Fruit fly (Drosophila melanogaster) whole organism, adult: ENCODE data around the gene Ogdh.

Experiments used
- CG11617 ChIP-seq: fragments of 200-800 bp; sonication (Bioruptor generic); optimal IDR thresholded peaks from 2 replicates; lab custom pipeline; 2017; ENCODE audit warnings: mild to moderate bottlenecking, missing biosample characterization, missing genetic modification reagents, missing genetic modification characterization
- CG12768 ChIP-seq: fragments of 200-800 bp; sonication (Bioruptor generic); optimal IDR thresholded peaks from 2 replicates; lab custom pipeline; 2017; ENCODE audit warnings: missing biosample characterization, missing genetic modification characterization, mild to moderate bottlenecking, moderate library complexity, missing genetic modification reagents
- CG14711 ChIP-seq: fragments of 200-800 bp; sonication (Bioruptor generic); optimal IDR thresholded peaks from 2 replicates; lab custom pipeline; 2018; ENCODE audit warnings: missing biosample characterization, mild to moderate bottlenecking, missing genetic modification characterization, moderate library complexity
- CG1620 ChIP-seq: fragments of 200-800 bp; sonication (Bioruptor generic); optimal IDR thresholded peaks from 2 replicates; lab custom pipeline; 2016; ENCODE audit warnings: missing biosample characterization, missing genetic modification characterization
- CG33017 ChIP-seq: fragments of 200-800 bp; sonication (Bioruptor generic); optimal IDR thresholded peaks from 2 replicates; lab custom pipeline; 2018; ENCODE audit warnings: missing biosample characterization, mild to moderate bottlenecking, missing genetic modification characterization, moderate library complexity
- CG5204 ChIP-seq: fragments of 200-800 bp; sonication (Bioruptor generic); optimal IDR thresholded peaks from 2 replicates; lab custom pipeline; 2016; ENCODE audit warnings: missing biosample characterization, missing genetic modification characterization
- CG7045 ChIP-seq: fragments of 200-800 bp; sonication (Bioruptor generic); optimal IDR thresholded peaks from 2 replicates; lab custom pipeline; 2017; ENCODE audit warnings: missing biosample characterization, mild to moderate bottlenecking, missing genetic modification characterization
- CG7101 ChIP-seq: fragments of 200-800 bp; sonication (Bioruptor generic); optimal IDR thresholded peaks from 2 replicates; lab custom pipeline; 2018; ENCODE audit warnings: missing biosample characterization, mild to moderate bottlenecking, missing genetic modification characterization, moderate library complexity
- Clk ChIP-seq: fragments of 200-800 bp; sonication (Bioruptor generic); optimal IDR thresholded peaks from 2 replicates; lab custom pipeline; 2017; ENCODE audit warnings: missing biosample characterization, missing genetic modification characterization
- Crg-1 ChIP-seq: fragments of 200-800 bp; sonication (Bioruptor generic); optimal IDR thresholded peaks from 2 replicates; lab custom pipeline; 2016; ENCODE audit warnings: missing biosample characterization, missing genetic modification characterization
- Hr96 ChIP-seq: fragments of 200-800 bp; sonication (Bioruptor generic); optimal IDR thresholded peaks from 2 replicates; lab custom pipeline; 2016; ENCODE audit warnings: missing biosample characterization, missing genetic modification characterization
- Mnt ChIP-seq: fragments of 200-800 bp; sonication (Bioruptor generic); optimal IDR thresholded peaks from 2 replicates; lab custom pipeline; 2016; ENCODE audit warnings: missing biosample characterization, mild to moderate bottlenecking, missing genetic modification characterization
- bab1 ChIP-seq: fragments of 200-800 bp; sonication (Bioruptor generic); optimal IDR thresholded peaks from 3 replicates; lab custom pipeline; 2019; ENCODE audit warnings: missing biosample characterization, mild to moderate bottlenecking, missing genetic modification characterization, moderate library complexity
- cic ChIP-seq: fragments of 200-800 bp; sonication (Bioruptor generic); optimal IDR thresholded peaks from 2 replicates; lab custom pipeline; 2017; ENCODE audit warnings: missing biosample characterization, mild to moderate bottlenecking, missing genetic modification characterization, moderate library complexity
- cnc ChIP-seq, 2 experiments: fragments of >200 bp; optimal IDR thresholded peaks; 2 replicates each; lab custom pipeline; 2017
- kay ChIP-seq: fragments of 200-800 bp; sonication (Bioruptor generic); peaks from one replicate; lab custom pipeline; 2016; ENCODE audit warnings: missing biosample characterization, missing genetic modification characterization, borderline replicate concordance
- ovo ChIP-seq: fragments of 200-800 bp; sonication (Bioruptor generic); optimal IDR thresholded peaks from 2 replicates; lab custom pipeline; 2016; ENCODE audit warnings: missing biosample characterization, missing genetic modification characterization
- pad ChIP-seq: fragments of 200-800 bp; sonication (Bioruptor generic); optimal IDR thresholded peaks from 3 replicates; lab custom pipeline; 2017; ENCODE audit warnings: missing biosample characterization, missing genetic modification characterization, mild to moderate bottlenecking, moderate library complexity, missing genetic modification reagents
- tj ChIP-seq: fragments of 200-800 bp; sonication (Bioruptor generic); optimal IDR thresholded peaks from 3 replicates; lab custom pipeline; 2017; ENCODE audit warnings: missing biosample characterization, mild to moderate bottlenecking, missing genetic modification characterization, moderate library complexity
- toe ChIP-seq: fragments of 200-800 bp; sonication (Bioruptor generic); optimal IDR thresholded peaks from 2 replicates; lab custom pipeline; 2016; ENCODE audit warnings: missing biosample characterization, missing genetic modification characterization

The Ogdh gene

DNA sequence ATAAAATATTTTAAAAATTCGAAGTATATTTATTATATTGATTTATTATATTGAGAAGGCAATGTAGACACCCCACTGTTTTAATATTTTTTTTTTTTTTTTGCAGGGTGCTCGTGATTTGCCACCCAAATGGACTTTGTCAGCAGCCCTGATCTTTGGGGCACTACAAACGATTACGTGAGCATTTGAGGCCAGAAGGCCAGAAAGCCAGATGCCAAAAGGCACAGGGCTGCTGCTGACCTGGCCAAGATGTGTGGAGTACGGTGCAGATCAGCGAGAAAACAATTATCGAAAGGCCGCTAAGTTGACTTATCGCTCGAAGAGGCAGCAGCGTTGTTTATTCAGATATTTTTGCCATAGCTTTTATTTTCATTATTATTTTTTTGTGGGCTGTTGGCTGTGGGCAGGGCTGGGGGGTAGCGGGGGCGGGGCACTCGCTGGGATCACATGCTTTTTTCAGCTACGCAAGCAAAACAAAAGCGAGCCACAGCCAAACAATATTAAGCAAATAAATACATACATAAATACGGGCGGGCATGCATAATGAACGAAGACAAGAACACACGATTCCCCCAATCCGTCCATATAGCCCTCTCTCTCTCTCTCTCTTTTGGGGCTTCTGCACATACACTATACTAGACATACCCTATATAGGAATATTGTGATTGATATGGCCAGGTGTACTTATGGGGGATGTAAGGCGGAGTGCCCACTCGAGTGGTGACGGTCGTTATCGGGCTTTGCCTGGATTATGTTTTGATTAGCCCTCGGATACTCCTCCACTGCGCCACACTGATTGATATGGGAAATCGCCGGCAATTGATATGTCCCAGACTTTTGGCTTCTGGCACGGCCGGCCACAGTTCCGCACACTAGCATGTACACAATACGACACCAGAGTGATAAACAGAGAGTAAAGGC lies 48.9 kb downstream of the Ogdh start:
- TF ChIP-seq CG5204 (GFP tag; lab: Kevin White, UChicago): no peak
- TF ChIP-seq CG12768: peak; percentile 49
- no peak for TF ChIP-seq Mnt
- TF ChIP-seq kay (GFP tag; lab: Kevin White, UChicago): no peak
- TF ChIP-seq Crg-1: peak; percentile 45
- peak; percentile 31 for TF ChIP-seq CG7045 (GFP tag; lab: Kevin White, UChicago)
- TF ChIP-seq ovo (GFP tag; lab: Kevin White, UChicago): peak; percentile 25
- peak; percentile 31 for TF ChIP-seq cic
- peak; percentile 35 for TF ChIP-seq pad (GFP tag; lab: Kevin White, UChicago)
- TF ChIP-seq tj (GFP tag; lab: Kevin White, UChicago): peak; percentile 99

DNA sequence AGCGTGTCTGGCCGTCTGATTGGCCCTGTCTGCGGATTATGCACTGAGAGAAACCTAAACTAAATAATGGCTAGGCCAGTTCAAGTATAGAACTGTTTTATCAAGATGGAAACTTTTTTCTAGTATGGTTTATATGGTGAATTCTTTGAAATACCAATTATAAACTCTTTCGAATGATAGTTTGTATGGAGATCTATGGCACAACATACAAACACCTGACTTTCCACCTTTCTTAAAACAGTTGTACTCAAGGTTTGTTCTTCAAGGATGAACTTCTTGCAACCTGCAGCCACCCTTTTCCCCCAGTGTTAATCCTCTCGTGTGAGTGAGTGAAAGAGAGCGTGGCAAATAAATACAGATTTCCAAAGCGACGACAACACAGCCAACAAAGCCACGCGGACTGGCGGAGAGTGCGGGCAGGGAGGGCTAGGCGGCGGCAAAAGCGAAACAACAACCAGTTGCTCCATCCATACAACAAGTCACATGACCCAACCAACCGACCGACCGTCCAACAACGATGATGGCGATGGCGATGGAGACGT lies 49.7 kb downstream of the Ogdh start:
- peak; percentile 75 for TF ChIP-seq CG33017
- TF ChIP-seq CG12768: peak; percentile 79
- TF ChIP-seq Mnt: peak; percentile 16
- TF ChIP-seq kay (GFP tag; lab: Kevin White, UChicago): peak; percentile 82
- peak; percentile 59 for TF ChIP-seq CG11617 (GFP tag; lab: Kevin White, UChicago)
- TF ChIP-seq pad (GFP tag; lab: Kevin White, UChicago): peak; percentile 37
- peak; percentile 67 for TF ChIP-seq CG14711
- peak; percentile 28 for TF ChIP-seq tj (GFP tag; lab: Kevin White, UChicago)
- TF ChIP-seq Hr96 (GFP tag; lab: Kevin White, UChicago): peak; percentile 56
- TF ChIP-seq CG7101 (tag; lab: Kevin White, UChicago): peak; percentile 72
- no peak for TF ChIP-seq Crg-1
- TF ChIP-seq CG5204 (GFP tag; lab: Kevin White, UChicago): peak; percentile 87
- TF ChIP-seq toe: peak; percentile 69
- peak; percentile 85 for TF ChIP-seq CG7045 (GFP tag; lab: Kevin White, UChicago)
- no peak for TF ChIP-seq CG1620 (GFP tag; lab: Kevin White, UChicago)
- peak; percentile 3 for TF ChIP-seq ovo (GFP tag; lab: Kevin White, UChicago)
- TF ChIP-seq cnc (optimal IDR thresholded peaks at IDR 0.05; lab: Kevin White, UChicago): no peak
- TF ChIP-seq bab1 (GFP tag; lab: Kevin White, UChicago): no peak
- TF ChIP-seq cic: no peak
- peak; percentile 59 for TF ChIP-seq Clk

DNA sequence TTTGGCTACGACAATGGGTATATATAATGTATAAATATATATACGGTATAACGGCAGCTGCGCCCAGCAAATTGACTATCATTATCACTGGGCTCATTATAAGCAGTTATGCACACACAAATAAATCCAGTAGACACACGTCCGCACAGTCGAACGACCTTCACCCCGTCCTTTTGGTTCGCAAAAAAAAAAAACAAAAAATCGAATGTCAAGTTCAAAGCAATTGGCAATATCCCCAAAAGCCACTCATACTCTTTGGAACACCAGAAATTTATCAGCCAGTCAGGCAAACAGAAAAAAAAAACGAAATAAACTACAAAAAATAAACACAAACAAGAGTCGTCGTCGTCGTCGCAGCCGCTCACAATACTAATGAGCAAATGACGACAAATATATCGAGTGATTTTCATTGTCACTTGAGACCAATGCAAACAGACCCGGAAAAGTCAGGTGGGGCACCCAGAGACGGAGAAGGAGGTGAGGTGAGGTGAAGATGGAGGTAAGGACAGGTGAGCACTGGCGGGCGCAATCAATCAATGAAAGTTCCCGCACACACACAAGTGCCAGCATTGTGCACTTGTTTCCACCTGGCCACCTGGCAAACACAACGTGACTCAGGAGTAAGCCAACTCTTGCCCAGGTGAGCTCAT lies 50.3 kb downstream of the Ogdh start:
- peak; percentile 67 for TF ChIP-seq kay (GFP tag; lab: Kevin White, UChicago)
- no peak for TF ChIP-seq CG7101 (tag; lab: Kevin White, UChicago)
- peak; percentile 20 for TF ChIP-seq tj (GFP tag; lab: Kevin White, UChicago)
- TF ChIP-seq CG14711: no peak
- peak; percentile 87 for TF ChIP-seq cic
- TF ChIP-seq CG33017: no peak
- TF ChIP-seq CG5204 (GFP tag; lab: Kevin White, UChicago): no peak
- no peak for TF ChIP-seq toe
- TF ChIP-seq Hr96 (GFP tag; lab: Kevin White, UChicago): no peak
- no peak for TF ChIP-seq CG11617 (GFP tag; lab: Kevin White, UChicago)
- no peak for TF ChIP-seq CG7045 (GFP tag; lab: Kevin White, UChicago)
- TF ChIP-seq Mnt: no peak
- no peak for TF ChIP-seq bab1 (GFP tag; lab: Kevin White, UChicago)
- TF ChIP-seq Crg-1: no peak
- TF ChIP-seq Clk: no peak
- no peak for TF ChIP-seq cnc (optimal IDR thresholded peaks at IDR 0.05; lab: Kevin White, UChicago)
- no peak for TF ChIP-seq CG1620 (GFP tag; lab: Kevin White, UChicago)
- TF ChIP-seq ovo (GFP tag; lab: Kevin White, UChicago): no peak
- no peak for TF ChIP-seq CG12768
- no peak for TF ChIP-seq pad (GFP tag; lab: Kevin White, UChicago)

DNA sequence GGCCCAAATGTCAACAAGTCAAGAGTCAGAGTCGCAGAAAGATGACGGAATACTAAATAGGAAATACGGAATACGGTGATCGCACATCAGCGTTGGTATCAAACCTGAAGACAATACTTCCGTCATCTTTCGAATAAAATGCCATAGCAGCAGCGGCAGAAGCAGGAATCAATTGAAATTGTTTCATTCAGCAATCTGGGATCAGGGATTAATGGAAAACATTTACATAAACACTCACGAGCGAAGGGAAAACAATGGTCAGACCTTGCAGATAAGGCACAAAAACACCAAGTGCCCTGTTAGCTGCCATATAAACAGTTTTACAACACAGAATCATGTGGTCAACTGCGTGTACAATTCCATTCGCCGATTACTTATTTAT lies 50.8 kb downstream of the Ogdh start:
- TF ChIP-seq toe (no peak), CG11617 (GFP tag; lab: Kevin White, UChicago) (no peak), CG33017 (no peak)

DNA sequence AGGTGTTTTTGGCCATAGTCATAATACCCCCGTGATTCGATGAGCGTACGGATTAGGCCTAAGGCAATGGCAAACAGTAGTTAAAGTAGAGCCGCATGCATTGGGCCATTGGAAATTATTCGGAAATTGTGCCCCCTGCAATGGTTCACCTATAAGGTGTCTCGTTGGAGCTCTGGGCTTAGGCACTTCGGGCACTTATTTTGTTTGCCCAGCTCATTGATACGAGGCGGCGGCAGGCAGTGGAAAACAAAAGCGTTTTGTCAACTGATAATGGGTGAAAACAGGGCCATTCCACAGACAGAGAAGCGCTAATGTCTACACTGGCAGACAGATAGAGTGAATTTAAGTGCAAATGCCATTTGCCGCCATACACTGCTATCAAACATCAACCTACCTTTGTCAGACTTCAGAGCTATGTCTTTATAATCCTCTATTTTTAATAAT lies 51.6 kb downstream of the Ogdh start:
- TF ChIP-seq Crg-1 (no peak), bab1 (GFP tag; lab: Kevin White, UChicago) (no peak), CG5204 (GFP tag; lab: Kevin White, UChicago) (no peak), kay (GFP tag; lab: Kevin White, UChicago) (no peak), tj (GFP tag; lab: Kevin White, UChicago) (no peak), CG7045 (GFP tag; lab: Kevin White, UChicago) (no peak), pad (GFP tag; lab: Kevin White, UChicago) (no peak), CG33017 (no peak), CG14711 (no peak), cic (peak; percentile 78), cnc (optimal IDR thresholded peaks at IDR 0.05; lab: Kevin White, UChicago) (no peak), Mnt (peak; percentile 24), toe (peak; percentile 39), Hr96 (GFP tag; lab: Kevin White, UChicago) (no peak), CG11617 (GFP tag; lab: Kevin White, UChicago) (no peak), Clk (peak; percentile 29), CG7101 (tag; lab: Kevin White, UChicago) (no peak), ovo (GFP tag; lab: Kevin White, UChicago) (peak; percentile 15), CG12768 (peak; percentile 47), CG1620 (GFP tag; lab: Kevin White, UChicago) (peak; percentile 37)
